Worm (Caenorhabditis elegans): Measurements from ENCODE around the gene C37E2.2.

The C37E2.2 gene

ce11 chrX:14185631-14186030 lies 9.8 kb downstream of the C37E2.2 start:
- peak; percentile 36 for TF ChIP-seq ceh-36 (tag; optimal IDR thresholded peaks at IDR 0.05)
- no peak for TF ChIP-seq aly-1 (tag; optimal IDR thresholded peaks at IDR 0.05)
- no peak for TF ChIP-seq ceh-13 (GFP tag; optimal IDR thresholded peaks at IDR 0.05)
- TF ChIP-seq tbx-11 (GFP tag; IDR thresholded peaks at IDR 0.05) = no peak

ce11 chrX:14186466-14186865 lies 10.6 kb downstream of the C37E2.2 start, which contains the start of gene ceh-36:
Gene ceh-36 (minus strand): TSS chrX:14186566.
- TF ChIP-seq hmbx-1 (tag; optimal IDR thresholded peaks at IDR 0.05) = no peak

- TF ChIP-seq ama-1 (optimal IDR thresholded peaks at IDR 0.05) (no peak), B0310.2 (tag; optimal IDR thresholded peaks at IDR 0.05) (no peak)
Measured at ce11 chrX:14194251-14194650, 18.4 kb downstream of the C37E2.2 start.

ce11 chrX:14206321-14206720 lies 30.5 kb downstream of the C37E2.2 start:
- no peak for TF ChIP-seq B0310.2 (tag; optimal IDR thresholded peaks at IDR 0.05)
- no peak for TF ChIP-seq hnd-1 (tag; optimal IDR thresholded peaks at IDR 0.05)
- TF ChIP-seq scrt-1 (GFP tag; IDR thresholded peaks at IDR 0.05) = no peak
- no peak for TF ChIP-seq F13C5.2 (tag; optimal IDR thresholded peaks at IDR 0.05)
- TF ChIP-seq tra-4 (tag; optimal IDR thresholded peaks at IDR 0.05) = no peak
- no peak for TF ChIP-seq aly-1 (tag; optimal IDR thresholded peaks at IDR 0.05)
- TF ChIP-seq pes-1 (GFP tag; IDR thresholded peaks at IDR 0.05) = no peak

ce11 chrX:14207942-14208341 lies 32.1 kb downstream of the C37E2.2 start, which contains the start of gene ceh-37:
Gene ceh-37 (minus strand): TSS chrX:14208000.
- TF ChIP-seq hnd-1 (tag; optimal IDR thresholded peaks at IDR 0.05) (no peak), ama-1 (optimal IDR thresholded peaks at IDR 0.05) (no peak), sea-1 (GFP tag; conservative IDR thresholded peaks at IDR 0.05) (no peak), ceh-36 (tag; optimal IDR thresholded peaks at IDR 0.05) (no peak), tbx-11 (GFP tag; IDR thresholded peaks at IDR 0.05) (no peak), pes-1 (GFP tag; IDR thresholded peaks at IDR 0.05) (no peak)

- TF ChIP-seq sea-1 (GFP tag; conservative IDR thresholded peaks at IDR 0.05) = no peak
- TF ChIP-seq tra-4 (tag; optimal IDR thresholded peaks at IDR 0.05) = no peak
- no peak for TF ChIP-seq ceh-13 (GFP tag; optimal IDR thresholded peaks at IDR 0.05)
- no peak for TF ChIP-seq hnd-1 (tag; optimal IDR thresholded peaks at IDR 0.05)
- no peak for TF ChIP-seq pes-1 (GFP tag; IDR thresholded peaks at IDR 0.05)
- no peak for TF ChIP-seq F13C5.2 (tag; optimal IDR thresholded peaks at IDR 0.05)
- no peak for TF ChIP-seq flt-1 (GFP tag; IDR thresholded peaks at IDR 0.05)
- TF ChIP-seq scrt-1 (GFP tag; IDR thresholded peaks at IDR 0.05) = no peak
- TF ChIP-seq hmg-4 (GFP tag; optimal IDR thresholded peaks at IDR 0.05) = no peak
- TF ChIP-seq ama-1 (optimal IDR thresholded peaks at IDR 0.05) = no peak
- no peak for TF ChIP-seq tbx-11 (GFP tag; IDR thresholded peaks at IDR 0.05)
- TF ChIP-seq aly-1 (tag; optimal IDR thresholded peaks at IDR 0.05) = no peak
- no peak for TF ChIP-seq ceh-36 (tag; optimal IDR thresholded peaks at IDR 0.05)
- TF ChIP-seq tbx-37 (GFP tag; conservative IDR thresholded peaks at IDR 0.05) = no peak
- TF ChIP-seq B0310.2 (tag; optimal IDR thresholded peaks at IDR 0.05) = no peak
- no peak for TF ChIP-seq ets-7 (tag; optimal IDR thresholded peaks at IDR 0.05)
Measured at ce11 chrX:14213314-14213713, 37.5 kb downstream of the C37E2.2 start.

ce11 chrX:14214520-14215023 lies 38.7 kb downstream of the C37E2.2 start, which contains the start of gene K06G5.1:
Gene K06G5.1 (plus strand): TSS chrX:14214973.
- TF ChIP-seq tra-4 (tag; optimal IDR thresholded peaks at IDR 0.05) = no peak
- no peak for TF ChIP-seq hmbx-1 (tag; optimal IDR thresholded peaks at IDR 0.05)
- TF ChIP-seq hmg-4 (GFP tag; optimal IDR thresholded peaks at IDR 0.05) = no peak
- TF ChIP-seq B0310.2 (tag; optimal IDR thresholded peaks at IDR 0.05) = no peak
- no peak for TF ChIP-seq tbx-11 (GFP tag; IDR thresholded peaks at IDR 0.05)
- no peak for TF ChIP-seq ceh-13 (GFP tag; optimal IDR thresholded peaks at IDR 0.05)
- TF ChIP-seq flt-1 (GFP tag; IDR thresholded peaks at IDR 0.05) = no peak
- no peak for TF ChIP-seq tbx-37 (GFP tag; conservative IDR thresholded peaks at IDR 0.05)

ce11 chrX:14223156-14223555 lies 47.3 kb downstream of the C37E2.2 start, which contains the start of gene K06G5.3:
Gene K06G5.3 (minus strand): TSS chrX:14223256.
- no peak for TF ChIP-seq B0310.2 (tag; optimal IDR thresholded peaks at IDR 0.05)
- TF ChIP-seq hmg-4 (GFP tag; optimal IDR thresholded peaks at IDR 0.05) = no peak
- no peak for TF ChIP-seq F13C5.2 (tag; optimal IDR thresholded peaks at IDR 0.05)
- TF ChIP-seq ets-7 (tag; optimal IDR thresholded peaks at IDR 0.05) = no peak
- TF ChIP-seq ceh-36 (tag; optimal IDR thresholded peaks at IDR 0.05) = no peak
- TF ChIP-seq hmbx-1 (tag; optimal IDR thresholded peaks at IDR 0.05) = no peak
- no peak for TF ChIP-seq tbx-37 (GFP tag; conservative IDR thresholded peaks at IDR 0.05)
- TF ChIP-seq flt-1 (GFP tag; IDR thresholded peaks at IDR 0.05) = no peak
- no peak for TF ChIP-seq pes-1 (GFP tag; IDR thresholded peaks at IDR 0.05)
- no peak for TF ChIP-seq tra-4 (tag; optimal IDR thresholded peaks at IDR 0.05)
- TF ChIP-seq aly-1 (tag; optimal IDR thresholded peaks at IDR 0.05) = no peak
- no peak for TF ChIP-seq scrt-1 (GFP tag; IDR thresholded peaks at IDR 0.05)
- no peak for TF ChIP-seq hnd-1 (tag; optimal IDR thresholded peaks at IDR 0.05)
- no peak for TF ChIP-seq tbx-11 (GFP tag; IDR thresholded peaks at IDR 0.05)
- TF ChIP-seq ceh-13 (GFP tag; optimal IDR thresholded peaks at IDR 0.05) = no peak
- no peak for TF ChIP-seq sea-1 (GFP tag; conservative IDR thresholded peaks at IDR 0.05)
- no peak for TF ChIP-seq ama-1 (optimal IDR thresholded peaks at IDR 0.05)

- no peak for TF ChIP-seq tbx-37 (GFP tag; conservative IDR thresholded peaks at IDR 0.05)
Measured at ce11 chrX:14225273-14225672, 49.4 kb downstream of the C37E2.2 start, which contains the start of gene cyp-13B2. Gene cyp-13B2 (plus strand): TSS chrX:14225573.
